Fruit fly (Drosophila melanogaster) whole organism, pupa: ENCODE results near the gene dpr16.

Experiments
- CG10348 ChIP-seq: fragments of 200-800 bp; sonication (Bioruptor generic); IDR thresholded peaks from 2 replicates; pipeline ENCODE4 v1.3.6; 2022; ENCODE audit warnings: missing biosample characterization, missing genetic modification characterization
- CG4496 ChIP-seq: fragments of 200-800 bp; sonication (Bioruptor generic); IDR thresholded peaks from 3 replicates; pipeline ENCODE4 v1.3.6; 2022; ENCODE audit warnings: missing biosample characterization, missing genetic modification characterization
- Pif1A ChIP-seq: fragments of 200-800 bp; sonication (Bioruptor generic); optimal IDR thresholded peaks from 3 replicates; lab custom pipeline; 2016; ENCODE audit warnings: missing biosample characterization, missing genetic modification characterization

DNA sequence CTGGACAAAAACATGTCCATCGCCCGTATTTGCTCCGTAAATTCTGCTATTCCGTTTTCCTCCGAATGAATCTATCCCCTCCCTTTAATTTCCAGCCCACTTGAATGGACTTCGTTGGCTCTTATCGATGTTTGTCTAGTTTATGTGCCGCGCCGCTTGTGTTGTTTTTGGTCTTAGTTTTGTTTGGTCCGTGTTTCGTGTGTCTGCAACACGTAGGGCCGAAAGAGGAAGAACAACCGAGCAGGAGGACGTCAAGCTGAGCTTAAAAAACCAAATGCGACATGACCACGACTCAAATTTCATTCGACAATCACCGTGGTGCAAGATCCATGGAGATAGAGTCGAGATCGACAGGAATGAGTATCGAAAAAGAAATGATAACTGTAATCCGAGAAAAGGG is 46.5 kb upstream of the dpr16 start:
- TF ChIP-seq CG10348 (GFP tag; lab: Robert Waterston, UW) (no peak), Pif1A (GFP tag; lab: Kevin White, UChicago) (no peak), CG4496 (GFP tag; lab: Robert Waterston, UW) (no peak)
